Fruit fly (Drosophila melanogaster): ENCODE data around the gene CG14780.

The CG14780 gene

dm6 chrX:1507751-1508150, 35.4 kb downstream of the CG14780 start, which contains the start of gene Nmdar2:
Nmdar2 (minus strand) TSS chrX:1507809.
- peak in 1 of 2 experiments; percentile 33 for TF ChIP-seq Trl (optimal IDR thresholded peaks at IDR 0.05)
- TF ChIP-seq Trl (GFP tag; optimal IDR thresholded peaks at IDR 0.05) = no peak
- TF ChIP-seq Ada2b (GFP tag; IDR thresholded peaks at IDR 0.05) = no peak
- peak; percentile 97 for TF ChIP-seq Deaf1 (tag; optimal IDR thresholded peaks at IDR 0.05)
- TF ChIP-seq CG4617 (GFP tag; optimal IDR thresholded peaks at IDR 0.05; ENCODE audit: borderline replicate concordance) = no peak
- no peak for TF ChIP-seq CG13624 (GFP tag; optimal IDR thresholded peaks at IDR 0.05)
- no peak for TF ChIP-seq CG13894 (tag; optimal IDR thresholded peaks at IDR 0.05)
- peak; percentile 7; the same call in 1 of the 2 replicates for TF ChIP-seq Adf1 (GFP tag; IDR thresholded peaks at IDR 0.05)
- no peak for TF ChIP-seq CG12744 (GFP tag; optimal IDR thresholded peaks at IDR 0.05)
- TF ChIP-seq crol (GFP tag; IDR thresholded peaks at IDR 0.05) = peak; percentile 75
- TF ChIP-seq insv (GFP tag; optimal IDR thresholded peaks at IDR 0.05) = no peak

- TF ChIP-seq Hr78 (GFP tag; optimal IDR thresholded peaks at IDR 0.05) = no peak
- TF ChIP-seq trh (GFP tag; optimal IDR thresholded peaks at IDR 0.05) = no peak
- no peak for TF ChIP-seq CG12071 (GFP tag; optimal IDR thresholded peaks at IDR 0.05)
- peak; percentile 19; the same call in 1 of the 2 replicates for TF ChIP-seq crol (GFP tag; IDR thresholded peaks at IDR 0.05)
- peak; percentile 11 for TF ChIP-seq CG9817 (tag; optimal IDR thresholded peaks at IDR 0.05)
- TF ChIP-seq Med (GFP tag) = peak; percentile 37
- no peak for TF ChIP-seq CG3407 (GFP tag; optimal IDR thresholded peaks at IDR 0.05)
- peak; percentile 19 for TF ChIP-seq Nf-YC (tag; optimal IDR thresholded peaks at IDR 0.05)
- no peak for TF ChIP-seq CG1529 (GFP tag; optimal IDR thresholded peaks at IDR 0.05)
- TF ChIP-seq Ets65A (GFP tag) = peak; percentile 6
- peak; percentile 97 for TF ChIP-seq scrt (GFP tag; optimal IDR thresholded peaks at IDR 0.05)
- peak; percentile 14 for TF ChIP-seq B-H2 (GFP tag; optimal IDR thresholded peaks at IDR 0.05)
- peak; percentile 4 for TF ChIP-seq CG13424 (tag; optimal IDR thresholded peaks at IDR 0.05)
- peak; percentile 25 for TF ChIP-seq sug (tag; optimal IDR thresholded peaks at IDR 0.05)
- TF ChIP-seq gce (GFP tag; IDR thresholded peaks at IDR 0.05) = no peak
- TF ChIP-seq btn (GFP tag; optimal IDR thresholded peaks at IDR 0.05) = no peak
- peak; percentile 33 for TF ChIP-seq CG2678 (tag; optimal IDR thresholded peaks at IDR 0.05)
- TF ChIP-seq CG3995 (GFP tag; optimal IDR thresholded peaks at IDR 0.05) = peak; percentile 22
- no peak for TF ChIP-seq amos (GFP tag; IDR thresholded peaks at IDR 0.05; ENCODE audit: partially characterized antibody)
- TF ChIP-seq HLH54F (GFP tag; optimal IDR thresholded peaks at IDR 0.05) = no peak
- no peak for TF ChIP-seq CG11085 (GFP tag; IDR thresholded peaks at IDR 0.05)
- TF ChIP-seq Trl (optimal IDR thresholded peaks at IDR 0.05) = peak in 1 of 2 experiments; percentile 6
- TF ChIP-seq Trl (GFP tag; optimal IDR thresholded peaks at IDR 0.05) = no peak
- TF ChIP-seq ttk (GFP tag; IDR thresholded peaks at IDR 0.05) = no peak
- peak; percentile 6 for TF ChIP-seq pzg (GFP tag; optimal IDR thresholded peaks at IDR 0.05)
- TF ChIP-seq luna (GFP tag; optimal IDR thresholded peaks at IDR 0.05) = no peak
- peak; percentile 29; the same call in 1 of the 3 replicates for TF ChIP-seq row (GFP tag; IDR thresholded peaks at IDR 0.05)
- no peak for TF ChIP-seq wor (GFP tag; IDR thresholded peaks at IDR 0.05)
- no peak for TF ChIP-seq sqz (GFP tag; optimal IDR thresholded peaks at IDR 0.05)
- no peak for TF ChIP-seq gt (GFP tag; IDR thresholded peaks at IDR 0.05)
- no peak for TF ChIP-seq salm (tag; optimal IDR thresholded peaks at IDR 0.05)
- no peak for TF ChIP-seq CG18599 (GFP tag; optimal IDR thresholded peaks at IDR 0.05)
- no peak for TF ChIP-seq CG13775 (GFP tag; optimal IDR thresholded peaks at IDR 0.05)
- TF ChIP-seq sna (GFP tag; IDR thresholded peaks at IDR 0.05; ENCODE audit: partially characterized antibody) = no peak
- peak; percentile 92 for TF ChIP-seq ewg (GFP tag; optimal IDR thresholded peaks at IDR 0.05)
- no peak for TF ChIP-seq knrl (GFP tag; IDR thresholded peaks at IDR 0.05; ENCODE audit: partially characterized antibody)
- TF ChIP-seq jumu (GFP tag; optimal IDR thresholded peaks at IDR 0.05) = no peak
Measured at dm6 chrX:1508241-1508823, 36.0 kb downstream of the CG14780 start.

Data from whole organism, embryonic.